Worm (Caenorhabditis elegans) whole organism, midembryonic: ENCODE measurements around the gene C23H5.15.

Experiments used
- T22C8.4 ChIP-seq: fragments of 200-800 bp; sonication (Bioruptor generic); IDR thresholded peaks from 2 replicates; pipeline ENCODE4 v1.3.6; 2022; ENCODE audit warnings: missing genetic modification characterization, missing compliant biosample characterization
- flt-1 ChIP-seq: fragments of 200-800 bp; sonication (Bioruptor generic); IDR thresholded peaks from 2 replicates; pipeline ENCODE4 v1.3.6; 2022; ENCODE audit warnings: missing genetic modification characterization, missing compliant biosample characterization
- ref-1 ChIP-seq: fragments of 200-800 bp; sonication (Bioruptor generic); conservative IDR thresholded peaks from 2 replicates; pipeline ENCODE4 v1.3.6; 2022; ENCODE audit warnings: missing genetic modification reagents, missing genetic modification characterization, missing compliant biosample characterization
- ztf-23 ChIP-seq: fragments of 200-800 bp; sonication (Bioruptor generic); IDR thresholded peaks from 2 replicates; pipeline ENCODE4 v1.3.6; 2022; ENCODE audit warnings: missing genetic modification reagents, missing genetic modification characterization, missing compliant biosample characterization

DNA sequence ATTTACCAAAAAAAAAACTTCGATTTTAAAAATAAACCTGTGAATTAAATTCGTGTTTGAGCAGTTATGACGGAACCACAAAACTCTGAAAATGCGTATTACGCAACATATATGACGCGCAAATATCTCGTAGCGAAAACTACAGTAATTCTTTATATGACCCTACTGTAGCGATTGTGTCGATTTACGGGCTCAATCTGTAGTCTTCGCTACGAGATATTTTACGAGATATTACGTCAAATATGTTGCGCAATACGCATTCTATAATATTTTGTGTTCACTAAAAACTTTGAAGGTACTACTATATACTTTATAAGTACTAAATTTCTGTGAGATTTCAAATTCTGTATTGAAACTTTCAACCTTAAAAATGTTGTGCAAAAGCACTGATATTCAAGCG is 34.8 kb upstream of the C23H5.15 start:
- TF ChIP-seq T22C8.4 (GFP tag; lab: Robert Waterston, UW) (no peak), ref-1 (GFP tag; lab: Robert Waterston, UW) (no peak), flt-1 (GFP tag; lab: Robert Waterston, UW) (no peak), ztf-23 (GFP tag; lab: Robert Waterston, UW) (no peak)
